Fruit fly (Drosophila melanogaster) whole organism, pupa: Measurements from ENCODE around the gene CG18281.

Experiments used
- CG10348 ChIP-seq: fragments of 200-800 bp; sonication (Bioruptor generic); IDR thresholded peaks from 2 replicates; pipeline ENCODE4 v1.3.6; 2022; ENCODE audit warnings: missing biosample characterization, missing genetic modification characterization
- CG13204 ChIP-seq: fragments of 200-800 bp; sonication (Bioruptor generic); optimal IDR thresholded peaks from 2 replicates; lab custom pipeline; 2018; ENCODE audit warnings: missing biosample characterization, mild to moderate bottlenecking, missing genetic modification characterization, moderate library complexity
- CG14655 ChIP-seq: fragments of 200-800 bp; sonication (Bioruptor generic); optimal IDR thresholded peaks from 3 replicates; lab custom pipeline; 2017; ENCODE audit warnings: mild to moderate bottlenecking, missing biosample characterization, missing genetic modification reagents, missing genetic modification characterization
- CG32121 ChIP-seq: fragments of 200-800 bp; sonication (Bioruptor generic); IDR thresholded peaks from 2 replicates; pipeline ENCODE4 v1.3.6; 2022; ENCODE audit warnings: missing biosample characterization, missing genetic modification characterization
- CG34367 ChIP-seq: fragments of 200-800 bp; sonication (Bioruptor generic); optimal IDR thresholded peaks from 2 replicates; lab custom pipeline; 2018; ENCODE audit warnings: missing biosample characterization, mild to moderate bottlenecking, missing genetic modification characterization
- CG4496 ChIP-seq: fragments of 200-800 bp; sonication (Bioruptor generic); IDR thresholded peaks from 3 replicates; pipeline ENCODE4 v1.3.6; 2022; ENCODE audit warnings: missing biosample characterization, missing genetic modification characterization
- CG8301 ChIP-seq: fragments of 200-800 bp; sonication (Bioruptor generic); optimal IDR thresholded peaks from 2 replicates; lab custom pipeline; 2018; ENCODE audit warnings: missing biosample characterization, mild to moderate bottlenecking, missing genetic modification characterization
- EcR ChIP-seq: fragments of 200-800 bp; sonication (Bioruptor generic); optimal IDR thresholded peaks from 3 replicates; lab custom pipeline; 2019; ENCODE audit warnings: missing biosample characterization, missing genetic modification characterization, mild to moderate bottlenecking, moderate library complexity, missing genetic modification reagents
- Pif1B ChIP-seq: fragments of 200-800 bp; sonication (Bioruptor generic); optimal IDR thresholded peaks from 3 replicates; lab custom pipeline; 2016; ENCODE audit warnings: missing biosample characterization, missing genetic modification characterization
- fd96Ca ChIP-seq: fragments of 200-800 bp; sonication (Bioruptor generic); IDR thresholded peaks from 3 replicates; pipeline ENCODE4 v1.3.6; 2022; ENCODE audit warnings: missing biosample characterization, missing genetic modification characterization
- gl ChIP-seq: fragments of 200-800 bp; sonication (Bioruptor generic); optimal IDR thresholded peaks from 2 replicates; lab custom pipeline; 2018; ENCODE audit warnings: missing biosample characterization, mild to moderate bottlenecking, missing genetic modification characterization

dm6 chr3L:20526196-20526740 is 26.6 kb downstream of the CG18281 start, which contains the start of gene Nubp2:
- TF ChIP-seq CG13204 (GFP tag; lab: Kevin White, UChicago) = no peak
- peak; percentile 93 for TF ChIP-seq CG8301 (tag; lab: Kevin White, UChicago)
- TF ChIP-seq CG10348 (GFP tag; lab: Robert Waterston, UW) = peak; percentile 78
- peak; percentile 81 for TF ChIP-seq fd96Ca
- TF ChIP-seq CG34367 = peak; percentile 90
- peak; percentile 92 for TF ChIP-seq CG4496 (GFP tag; lab: Robert Waterston, UW)
- peak; percentile 4 for TF ChIP-seq EcR
- peak; percentile 78 for TF ChIP-seq gl
- TF ChIP-seq CG14655 (GFP tag; lab: Kevin White, UChicago) = peak; percentile 95
- peak; percentile 86 for TF ChIP-seq CG32121
- TF ChIP-seq Pif1B (GFP tag; lab: Kevin White, UChicago) = peak; percentile 89
